Worm (Caenorhabditis elegans) whole organism, L1 larva: ENCODE measurements around the gene C54C6.11.

Experiments
- F16B12.6 ChIP-seq: fragments of 150-350 bp; optimal IDR thresholded peaks from 2 replicates; lab custom pipeline; 2014; ENCODE audit warnings: missing biosample characterization, missing genetic modification characterization
- alr-1 ChIP-seq: fragments of 200-800 bp; sonication (Bioruptor generic); optimal IDR thresholded peaks from 2 replicates; lab custom pipeline; 2018; ENCODE audit warnings: borderline replicate concordance, mild to moderate bottlenecking, missing genetic modification characterization, missing compliant biosample characterization
- aly-2 ChIP-seq: fragments of 150-350 bp; optimal IDR thresholded peaks from 2 replicates; lab custom pipeline; 2014; ENCODE audit warnings: missing biosample characterization, missing genetic modification characterization
- blmp-1 ChIP-seq: fragments of 150-350 bp; optimal IDR thresholded peaks from 2 replicates; lab custom pipeline; 2014; ENCODE audit warnings: missing biosample characterization, missing genetic modification characterization
- ceh-63 ChIP-seq: fragments of 200-800 bp; sonication (Bioruptor generic); optimal IDR thresholded peaks from 2 replicates; lab custom pipeline; 2018; ENCODE audit warnings: mild to moderate bottlenecking, missing genetic modification characterization, missing compliant biosample characterization
- ceh-90 ChIP-seq: sonication (generic microtip); optimal IDR thresholded peaks from 2 replicates; lab custom pipeline; 2016; ENCODE audit warnings: missing genetic modification characterization, missing compliant biosample characterization
- ces-1 ChIP-seq: fragments of 150-350 bp; optimal IDR thresholded peaks from 2 replicates; lab custom pipeline; 2014; ENCODE audit warnings: missing biosample characterization, missing genetic modification reagents, missing genetic modification characterization
- dpl-1 ChIP-seq, 3 experiments: fragments of 150-350 bp in 2 of 3; sonication (generic microtip) in 1 of 3; optimal IDR thresholded peaks; 2 replicates each; lab custom pipeline; 2014 to 2017; ENCODE audit warnings: missing biosample characterization in 3 of 3, missing genetic modification characterization in 3 of 3, missing genetic modification reagents in 3 of 3
- dsc-1 ChIP-seq: sonication (generic microtip); optimal IDR thresholded peaks from 2 replicates; lab custom pipeline; 2016; ENCODE audit warnings: mild to moderate bottlenecking, missing genetic modification characterization, missing compliant biosample characterization
- efl-1 ChIP-seq, 4 experiments: fragments of 150-350 bp; optimal IDR thresholded peaks in 3 of 4; peaks in 1 of 4; 1 replicate in 1 of 4; 2 replicates in 3 of 4; lab custom pipeline; 2014; ENCODE audit warnings: missing biosample characterization in 2 of 4, missing genetic modification characterization in 2 of 4, missing genetic modification reagents in 2 of 4
- efl-3 ChIP-seq: fragments of 200-800 bp; sonication (Bioruptor generic); optimal IDR thresholded peaks from 2 replicates; lab custom pipeline; 2018; ENCODE audit warnings: mild to moderate bottlenecking, missing genetic modification characterization, missing compliant biosample characterization
- egl-13 ChIP-seq: sonication (generic microtip); optimal IDR thresholded peaks from 2 replicates; lab custom pipeline; 2016; ENCODE audit warnings: missing genotype, missing genetic modification reagents, missing genetic modification characterization, missing compliant biosample characterization
- egl-27 ChIP-seq, 2 experiments: fragments of 150-350 bp in 1 of 2; sonication (generic microtip); optimal IDR thresholded peaks; 3 replicates each; lab custom pipeline; 2017 to 2018; ENCODE audit warnings: missing biosample characterization in 2 of 2, missing genetic modification characterization in 2 of 2, missing genetic modification reagents in 2 of 2
- elt-3 ChIP-seq, 6 experiments: fragments of 150-350 bp in 1 of 6; sonication (generic microtip); optimal IDR thresholded peaks; 2 replicates each; lab custom pipeline; 2017 to 2018; ENCODE audit warnings: missing biosample characterization in 6 of 6, missing genetic modification characterization in 6 of 6, inconsistent platforms in 1 of 6
- fkh-4 ChIP-seq: sonication (generic microtip); optimal IDR thresholded peaks from 2 replicates; lab custom pipeline; 2016; ENCODE audit warnings: missing compliant biosample characterization, missing genetic modification characterization, borderline replicate concordance
- fkh-8 ChIP-seq: sonication (generic microtip); optimal IDR thresholded peaks from 2 replicates; lab custom pipeline; 2016; ENCODE audit warnings: mild to moderate bottlenecking, missing genetic modification characterization, missing compliant biosample characterization
- fos-1 ChIP-seq: fragments of 150-350 bp; optimal IDR thresholded peaks from 2 replicates; lab custom pipeline; 2014; ENCODE audit warnings: missing biosample characterization, missing genetic modification characterization
- grh-1 ChIP-seq: fragments of 200-800 bp; sonication (Bioruptor generic); IDR thresholded peaks from 2 replicates; pipeline ENCODE4 v1.3.6; 2022; ENCODE audit warnings: missing genetic modification reagents, missing genetic modification characterization, missing compliant biosample characterization
- hlh-17 ChIP-seq: fragments of 200-800 bp; sonication (Bioruptor generic); optimal IDR thresholded peaks from 2 replicates; lab custom pipeline; 2018; ENCODE audit warnings: missing genetic modification characterization, mild to moderate bottlenecking, missing compliant biosample characterization, moderate library complexity, borderline replicate concordance
- hlh-4 ChIP-seq: sonication (generic microtip); optimal IDR thresholded peaks from 2 replicates; lab custom pipeline; 2016; ENCODE audit warnings: mild to moderate bottlenecking, missing genetic modification characterization, missing compliant biosample characterization
- jun-1 ChIP-seq: fragments of 150-350 bp; optimal IDR thresholded peaks from 2 replicates; lab custom pipeline; 2014; ENCODE audit warnings: missing biosample characterization, missing genetic modification reagents, missing genetic modification characterization
- lin-35 ChIP-seq, 2 experiments: fragments of 150-350 bp; optimal IDR thresholded peaks; 2 replicates each; lab custom pipeline; 2014; ENCODE audit warnings: missing biosample characterization in 2 of 2, missing genetic modification characterization in 2 of 2, missing genetic modification reagents in 2 of 2
- lin-39 ChIP-seq: fragments of 150-350 bp; optimal IDR thresholded peaks from 2 replicates; lab custom pipeline; 2014; ENCODE audit warnings: missing biosample characterization, missing genetic modification reagents, missing genetic modification characterization
- lir-3 ChIP-seq: sonication (generic microtip); optimal IDR thresholded peaks from 2 replicates; lab custom pipeline; 2016; ENCODE audit warnings: mild to moderate bottlenecking, missing genetic modification characterization, moderate library complexity, missing compliant biosample characterization; ENCODE audit not compliant: poor library complexity
- mab-9 ChIP-seq: fragments of 200-800 bp; sonication (Bioruptor generic); IDR thresholded peaks from 2 replicates; pipeline ENCODE4 v1.3.6; 2022; ENCODE audit warnings: missing genetic modification reagents, missing genetic modification characterization, missing compliant biosample characterization
- mdl-1 ChIP-seq, 2 experiments: fragments of 150-350 bp; optimal IDR thresholded peaks; 2 replicates each; lab custom pipeline; 2014 to 2017; ENCODE audit warnings: missing biosample characterization in 2 of 2, missing genetic modification characterization in 2 of 2, inconsistent platforms in 1 of 2
- mef-2 ChIP-seq: fragments of 150-350 bp; optimal IDR thresholded peaks from 2 replicates; lab custom pipeline; 2014; ENCODE audit warnings: missing biosample characterization, missing genetic modification characterization
- nhr-19 ChIP-seq: fragments of 200-800 bp; sonication (Bioruptor generic); conservative IDR thresholded peaks from 2 replicates; pipeline ENCODE4 v1.3.6; 2022; ENCODE audit warnings: missing genetic modification characterization, missing compliant biosample characterization
- nhr-28 ChIP-seq: fragments of 150-350 bp; optimal IDR thresholded peaks from 2 replicates; lab custom pipeline; 2014; ENCODE audit warnings: missing biosample characterization, missing genetic modification characterization
- nhr-76 ChIP-seq: sonication (generic microtip); optimal IDR thresholded peaks from 2 replicates; lab custom pipeline; 2017; ENCODE audit warnings: missing biosample characterization, missing genetic modification characterization
- nhr-85 ChIP-seq: sonication (generic microtip); peaks from one replicate; lab custom pipeline; 2016; ENCODE audit warnings: missing genetic modification characterization, inconsistent platforms, missing compliant biosample characterization
- nhr-90 ChIP-seq: sonication (generic microtip); optimal IDR thresholded peaks from 2 replicates; lab custom pipeline; 2016; ENCODE audit warnings: mild to moderate bottlenecking, missing genetic modification characterization, missing compliant biosample characterization; ENCODE audit not compliant: poor library complexity
- rnt-1 ChIP-seq: sonication (generic microtip); optimal IDR thresholded peaks from 2 replicates; lab custom pipeline; 2016; ENCODE audit warnings: mild to moderate bottlenecking, missing genetic modification characterization, moderate library complexity, missing compliant biosample characterization
- snpc-4 ChIP-seq: fragments of 150-350 bp; optimal IDR thresholded peaks from 2 replicates; lab custom pipeline; 2014; ENCODE audit warnings: missing biosample characterization, missing genetic modification characterization
- tlp-1 ChIP-seq: fragments of 150-350 bp; optimal IDR thresholded peaks from 2 replicates; lab custom pipeline; 2014; ENCODE audit warnings: missing biosample characterization, missing genetic modification characterization
- unc-30 ChIP-seq: sonication (generic microtip); optimal IDR thresholded peaks from 2 replicates; lab custom pipeline; 2017; ENCODE audit warnings: missing biosample characterization, missing genetic modification characterization
- unc-62 ChIP-seq: fragments of 150-350 bp; optimal IDR thresholded peaks from 2 replicates; lab custom pipeline; 2014; ENCODE audit warnings: missing biosample characterization, missing genetic modification reagents, missing genetic modification characterization
- unc-98 ChIP-seq: fragments of 200-800 bp; sonication (Bioruptor generic); IDR thresholded peaks from 2 replicates; pipeline ENCODE4 v1.3.6; 2022; ENCODE audit warnings: missing genetic modification characterization, missing compliant biosample characterization
- vab-15 ChIP-seq: sonication (generic microtip); optimal IDR thresholded peaks from 2 replicates; lab custom pipeline; 2017; ENCODE audit warnings: missing genotype, mild to moderate bottlenecking, missing genetic modification characterization, missing compliant biosample characterization
- xbp-1 ChIP-seq: sonication (generic microtip); optimal IDR thresholded peaks from 2 replicates; lab custom pipeline; 2016; ENCODE audit warnings: missing genetic modification characterization, missing compliant biosample characterization
- zip-4 ChIP-seq: fragments of 200-800 bp; sonication (Bioruptor generic); optimal IDR thresholded peaks from 2 replicates; lab custom pipeline; 2018; ENCODE audit warnings: mild to moderate bottlenecking, missing genetic modification characterization, moderate library complexity, missing compliant biosample characterization
- ztf-11 ChIP-seq, 2 experiments: sonication (generic microtip); optimal IDR thresholded peaks; 2 replicates each; lab custom pipeline; 2016 to 2017; ENCODE audit warnings: missing genetic modification characterization in 2 of 2, missing biosample characterization in 1 of 2, missing compliant biosample characterization in 1 of 2
- ztf-4 ChIP-seq: fragments of 150-350 bp; optimal IDR thresholded peaks from 2 replicates; lab custom pipeline; 2014; ENCODE audit warnings: missing biosample characterization, missing genetic modification characterization

Gene C54C6.11

ce11 chrIII:3509908-3510307 lies 38.2 kb upstream of the C54C6.11 start, which contains the start of the genes M01F1.4 and mrpl-35 (continued):
- TF ChIP-seq hlh-17 (GFP tag; lab: Kevin White, UChicago) (no peak), blmp-1 (tag; lab: Kevin White, UChicago) (peak; percentile 67), nhr-76 (no peak), lin-35 (GFP tag; optimal IDR thresholded peaks at IDR 0.05; lab: Kevin White, UChicago) (peak; percentile 61 to 70), mef-2 (tag; lab: Kevin White, UChicago) (no peak), ztf-4 (tag; lab: Kevin White, UChicago) (no peak), egl-27 (tag; optimal IDR thresholded peaks at IDR 0.05; lab: Kevin White, UChicago) (no peak), dpl-1 (GFP tag; optimal IDR thresholded peaks at IDR 0.05; lab: Kevin White, UChicago) (peak; percentile 34 to 78 (median 61)), rnt-1 (tag; lab: Kevin White, UChicago) (peak; percentile 38), snpc-4 (tag; lab: Kevin White, UChicago) (peak; percentile 52), aly-2 (no peak), unc-62 (GFP tag; lab: Kevin White, UChicago) (no peak), tlp-1 (tag; lab: Kevin White, UChicago) (no peak), ceh-63 (GFP tag; lab: Kevin White, UChicago) (no peak), xbp-1 (tag; lab: Kevin White, UChicago) (peak; percentile 41), hlh-4 (tag; lab: Kevin White, UChicago) (no peak), elt-3 (tag; optimal IDR thresholded peaks at IDR 0.05; lab: Kevin White, UChicago) (peak in 1 of 6 experiments; percentile 63), ces-1 (GFP tag; lab: Kevin White, UChicago) (no peak), lir-3 (tag; lab: Kevin White, UChicago) (no peak), dsc-1 (tag; lab: Kevin White, UChicago) (no peak), vab-15 (tag; lab: Kevin White, UChicago) (no peak), unc-30 (tag; lab: Kevin White, UChicago) (no peak), egl-13 (tag; lab: Kevin White, UChicago) (no peak), nhr-28 (tag; lab: Kevin White, UChicago) (no peak), mdl-1 (tag; optimal IDR thresholded peaks at IDR 0.05; lab: Kevin White, UChicago) (peak in 1 of 2 experiments; percentile 2), zip-4 (no peak), fos-1 (tag; lab: Kevin White, UChicago) (no peak), lin-39 (tag; lab: Kevin White, UChicago) (no peak), ceh-90 (no peak), nhr-85 (no peak), unc-98 (no peak), alr-1 (tag; lab: Kevin White, UChicago) (no peak), ztf-11 (tag; optimal IDR thresholded peaks at IDR 0.05; lab: Kevin White, UChicago) (no peak), F16B12.6 (tag; lab: Kevin White, UChicago) (peak; percentile 90), nhr-90 (tag; lab: Kevin White, UChicago) (peak; percentile 4), jun-1 (tag; lab: Kevin White, UChicago) (no peak), mab-9 (GFP tag; lab: Robert Waterston, UW) (no peak)

ce11 chrIII:3511808-3512207 lies 36.3 kb upstream of the C54C6.11 start:
- no peak for TF ChIP-seq egl-27 (tag; optimal IDR thresholded peaks at IDR 0.05; lab: Kevin White, UChicago)
- peak in 2 of 3 experiments; percentile 37 to 46 for TF ChIP-seq dpl-1 (GFP tag; optimal IDR thresholded peaks at IDR 0.05; lab: Kevin White, UChicago)
- peak; percentile 26 to 52 for TF ChIP-seq efl-1 (optimal IDR thresholded peaks at IDR 0.05; lab: Kevin White, UChicago)
- peak; percentile 48 to 96 for TF ChIP-seq efl-1 (GFP tag; optimal IDR thresholded peaks at IDR 0.05 in 1 of 2; lab: Kevin White, UChicago)
- peak in 1 of 2 experiments; percentile 67 for TF ChIP-seq lin-35 (GFP tag; optimal IDR thresholded peaks at IDR 0.05; lab: Kevin White, UChicago)

- no peak for TF ChIP-seq fkh-4 (tag; lab: Kevin White, UChicago)
- no peak for TF ChIP-seq nhr-19
- no peak for TF ChIP-seq egl-27 (tag; optimal IDR thresholded peaks at IDR 0.05; lab: Kevin White, UChicago)
- TF ChIP-seq unc-30 (tag; lab: Kevin White, UChicago): no peak
- no peak for TF ChIP-seq grh-1 (GFP tag; lab: Robert Waterston, UW)
- TF ChIP-seq ztf-11 (tag; optimal IDR thresholded peaks at IDR 0.05; lab: Kevin White, UChicago): no peak
- TF ChIP-seq efl-3 (GFP tag; lab: Kevin White, UChicago): no peak
- TF ChIP-seq lin-35 (GFP tag; optimal IDR thresholded peaks at IDR 0.05; lab: Kevin White, UChicago): peak in 1 of 2 experiments; percentile 9
- TF ChIP-seq fkh-8 (tag; lab: Kevin White, UChicago): no peak
Measured at ce11 chrIII:3519505-3519904, 28.6 kb upstream of the C54C6.11 start, which contains the start of gene hmit-1.3. hmit-1.3 (minus strand) TSS chrIII:3519607.
